Worm (Caenorhabditis elegans) whole organism, L2 larva: ENCODE data around the gene sra-7.

ENCODE experiments used
- C34F6.9 ChIP-seq: fragments of 150-350 bp; optimal IDR thresholded peaks from 2 replicates; lab custom pipeline; 2014; ENCODE audit warnings: missing biosample characterization, missing genetic modification characterization
- Y55F3AM.14 ChIP-seq: fragments of 200-800 bp; sonication (Bioruptor generic); optimal IDR thresholded peaks from 2 replicates; lab custom pipeline; 2018; ENCODE audit warnings: mild to moderate bottlenecking, missing genetic modification characterization, missing compliant biosample characterization
- egl-27 ChIP-seq: sonication (generic microtip); optimal IDR thresholded peaks from 3 replicates; lab custom pipeline; 2017; ENCODE audit warnings: missing biosample characterization, missing genetic modification reagents, missing genetic modification characterization
- lin-39 ChIP-seq: fragments of 150-350 bp; optimal IDR thresholded peaks from 2 replicates; lab custom pipeline; 2014; ENCODE audit warnings: missing biosample characterization, missing genetic modification reagents, missing genetic modification characterization
- nhr-11 ChIP-seq: fragments of 150-350 bp; optimal IDR thresholded peaks from 2 replicates; lab custom pipeline; 2014; ENCODE audit warnings: missing biosample characterization, missing genetic modification characterization
- nhr-23 ChIP-seq: fragments of 150-350 bp; optimal IDR thresholded peaks from 2 replicates; lab custom pipeline; 2014; ENCODE audit warnings: missing biosample characterization, missing genetic modification reagents, missing genetic modification characterization
- sem-4 ChIP-seq: fragments of 150-350 bp; optimal IDR thresholded peaks from 2 replicates; lab custom pipeline; 2014; ENCODE audit warnings: missing biosample characterization, missing genetic modification reagents, missing genetic modification characterization
- sma-9 ChIP-seq, 2 experiments: fragments of 150-350 bp in 1 of 2; sonication (generic microtip) in 1 of 2; optimal IDR thresholded peaks; 2 replicates each; lab custom pipeline; 2014 to 2016; ENCODE audit warnings: missing genetic modification characterization in 2 of 2, mild to moderate bottlenecking in 1 of 2, missing biosample characterization in 1 of 2, missing compliant biosample characterization in 1 of 2, missing genetic modification reagents in 1 of 2, moderate library complexity in 1 of 2

- TF ChIP-seq sma-9 (GFP tag; optimal IDR thresholded peaks at IDR 0.05; lab: Kevin White, UChicago) (no peak), sma-9 (tag; optimal IDR thresholded peaks at IDR 0.05; lab: Kevin White, UChicago) (no peak), egl-27 (tag; lab: Kevin White, UChicago) (no peak), lin-39 (no peak), nhr-11 (tag; lab: Kevin White, UChicago) (no peak), C34F6.9 (tag; lab: Kevin White, UChicago) (no peak), nhr-23 (tag; lab: Kevin White, UChicago) (no peak), sem-4 (no peak), Y55F3AM.14 (GFP tag; lab: Kevin White, UChicago) (no peak)
These were observed 28.9 kb downstream of the sra-7 start for ce11 chrII:9573412-9573811.
